Worm (Caenorhabditis elegans): ENCODE data around the gene C04B4.6.
"Not testable (repeated sequence)": the region's sequence is repeated elsewhere in the genome, so short reads cannot be mapped to it uniquely, and the experiment has no call there.

The C04B4.6 gene

ce11 chrX:12314395-12314794, 38.9 kb upstream of the C04B4.6 start:
- no peak for TF ChIP-seq Y55F3AM.14 (GFP tag; optimal IDR thresholded peaks at IDR 0.05)
- TF ChIP-seq ceh-16 (tag; optimal IDR thresholded peaks at IDR 0.05): no peak
- TF ChIP-seq nhr-11 (tag; optimal IDR thresholded peaks at IDR 0.05): no peak
- no peak for TF ChIP-seq elt-1 (tag; optimal IDR thresholded peaks at IDR 0.05)
- no peak for TF ChIP-seq snpc-4 (tag; optimal IDR thresholded peaks at IDR 0.05)
- no peak for TF ChIP-seq nhr-237 (tag; optimal IDR thresholded peaks at IDR 0.05)
- no peak for TF ChIP-seq elt-3 (tag; optimal IDR thresholded peaks at IDR 0.05)
- TF ChIP-seq peb-1 (tag; optimal IDR thresholded peaks at IDR 0.05): no peak
- no peak for TF ChIP-seq mab-5 (tag; optimal IDR thresholded peaks at IDR 0.05)
- no peak for TF ChIP-seq ama-1 (optimal IDR thresholded peaks at IDR 0.05)
- TF ChIP-seq ZK546.5 (tag; optimal IDR thresholded peaks at IDR 0.05): no peak
- TF ChIP-seq nhr-6 (tag; optimal IDR thresholded peaks at IDR 0.05): no peak
- no peak for TF ChIP-seq gmeb-1 (tag; optimal IDR thresholded peaks at IDR 0.05)
- TF ChIP-seq sma-9 (GFP tag; optimal IDR thresholded peaks at IDR 0.05): no peak
- TF ChIP-seq sma-9 (tag; optimal IDR thresholded peaks at IDR 0.05): no peak
- TF ChIP-seq blmp-1 (tag; optimal IDR thresholded peaks at IDR 0.05; ENCODE audit: insufficient read depth): no peak
- TF ChIP-seq ztf-1 (GFP tag; conservative IDR thresholded peaks at IDR 0.05): no peak
- TF ChIP-seq lin-39 (tag; optimal IDR thresholded peaks at IDR 0.05): no peak

- no peak for TF ChIP-seq elt-1 (tag; optimal IDR thresholded peaks at IDR 0.05)
Observed at ce11 chrX:12313779-12314178, 38.3 kb upstream of the C04B4.6 start.

- not testable (repeated sequence) for TF ChIP-seq sma-9 (GFP tag; optimal IDR thresholded peaks at IDR 0.05); sma-9 (tag; optimal IDR thresholded peaks at IDR 0.05); zag-1 (tag; optimal IDR thresholded peaks at IDR 0.05); mdl-1 (tag; optimal IDR thresholded peaks at IDR 0.05)
Observed at ce11 chrX:12308045-12308499, 32.6 kb upstream of the C04B4.6 start, which contains the start of gene F17A2.16. Gene F17A2.16 (plus strand): TSS chrX:12308449.

- no peak for TF ChIP-seq unc-55 (GFP tag; optimal IDR thresholded peaks at IDR 0.05)
- no peak for TF ChIP-seq R02D3.7 (tag; optimal IDR thresholded peaks at IDR 0.05)
- TF ChIP-seq lsy-2 (tag; optimal IDR thresholded peaks at IDR 0.05): no peak
- TF ChIP-seq unc-62 (GFP tag; optimal IDR thresholded peaks at IDR 0.05): no peak
- no peak for TF ChIP-seq egl-27 (tag; optimal IDR thresholded peaks at IDR 0.05)
- no peak for TF ChIP-seq Y55F3AM.14 (GFP tag; optimal IDR thresholded peaks at IDR 0.05)
- no peak for TF ChIP-seq blmp-1 (tag; optimal IDR thresholded peaks at IDR 0.05; ENCODE audit: insufficient read depth)
- no peak for TF ChIP-seq ceh-16 (tag; optimal IDR thresholded peaks at IDR 0.05)
Observed at ce11 chrX:12306565-12306964, 31.1 kb upstream of the C04B4.6 start, which contains the start of gene phf-32. Gene phf-32 (plus strand): TSS chrX:12306865.

- TF ChIP-seq unc-55 (GFP tag; optimal IDR thresholded peaks at IDR 0.05) (no peak), nhr-12 (tag; optimal IDR thresholded peaks at IDR 0.05) (no peak), ama-1 (optimal IDR thresholded peaks at IDR 0.05) (no peak), nhr-129 (tag; optimal IDR thresholded peaks at IDR 0.05) (no peak), elt-3 (tag; optimal IDR thresholded peaks at IDR 0.05) (no peak), unc-39 (tag; optimal IDR thresholded peaks at IDR 0.05) (no peak), peb-1 (tag; optimal IDR thresholded peaks at IDR 0.05) (no peak), sem-4 (tag; optimal IDR thresholded peaks at IDR 0.05) (no peak), ZK546.5 (tag; optimal IDR thresholded peaks at IDR 0.05) (no peak), Y55F3AM.14 (GFP tag; optimal IDR thresholded peaks at IDR 0.05) (no peak), sma-9 (GFP tag; optimal IDR thresholded peaks at IDR 0.05) (no peak), sma-9 (tag; optimal IDR thresholded peaks at IDR 0.05) (no peak), aly-2 (tag; optimal IDR thresholded peaks at IDR 0.05) (no peak), lsy-2 (tag; optimal IDR thresholded peaks at IDR 0.05) (no peak), snpc-4 (tag; optimal IDR thresholded peaks at IDR 0.05) (no peak)
Observed at ce11 chrX:12304231-12304630, 28.8 kb upstream of the C04B4.6 start.

- not testable (repeated sequence) for TF ChIP-seq nhr-129 (tag; optimal IDR thresholded peaks at IDR 0.05); ama-1 (optimal IDR thresholded peaks at IDR 0.05); unc-55 (GFP tag; optimal IDR thresholded peaks at IDR 0.05)
Observed at ce11 chrX:12302755-12303154, 27.3 kb upstream of the C04B4.6 start, which contains the start of gene dot-1.3. Gene dot-1.3 (minus strand): TSS chrX:12302855.

Data from whole organism, L2 larva.